Worm (Caenorhabditis elegans) whole organism, young adult: Measurements from ENCODE around the gene aexr-1.

Experiments used
- dpl-1 ChIP-seq: fragments of 150-350 bp; optimal IDR thresholded peaks from 2 replicates; lab custom pipeline; 2014; ENCODE audit warnings: missing biosample characterization, missing genetic modification reagents, missing genetic modification characterization
- efl-1 ChIP-seq: fragments of 150-350 bp; optimal IDR thresholded peaks from 2 replicates; lab custom pipeline; 2014; ENCODE audit warnings: missing biosample characterization, missing genetic modification reagents, missing genetic modification characterization

DNA sequence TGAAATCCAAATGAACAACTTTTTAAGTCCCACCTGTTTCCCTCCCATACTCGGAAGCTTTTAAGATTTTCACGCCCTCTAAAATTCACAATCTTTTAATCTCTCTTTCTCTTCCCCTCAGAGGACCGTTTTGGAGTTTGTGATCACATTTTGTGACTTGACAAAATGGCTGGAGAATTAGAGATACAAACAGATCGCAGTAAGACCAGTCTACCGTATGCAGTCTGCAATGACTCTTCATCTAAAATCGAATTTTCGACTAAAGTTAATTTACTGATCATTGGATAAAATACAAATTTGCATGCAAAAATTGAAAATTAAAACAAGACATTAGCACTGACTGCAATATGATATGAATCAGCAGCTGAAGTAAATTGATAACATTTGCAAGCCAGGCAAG, 6.4 kb upstream of the aexr-1 start:
- TF ChIP-seq efl-1 (GFP tag; lab: Kevin White, UChicago) = no peak
- TF ChIP-seq dpl-1 (GFP tag; lab: Kevin White, UChicago) = no peak
